Fruit fly (Drosophila melanogaster) whole organism, embryonic: ENCODE measurements around the gene CG15530.

ENCODE experiments used
- Ada2b ChIP-seq: fragments of 200-800 bp; sonication (Bioruptor generic); IDR thresholded peaks from 2 replicates; pipeline ENCODE4 v1.3.6; 2022; ENCODE audit warnings: missing biosample characterization, missing genetic modification characterization
- Aef1 ChIP-seq: fragments of 200-800 bp; sonication (Bioruptor generic); IDR thresholded peaks from 3 replicates; pipeline ENCODE4 v1.3.6; 2022; ENCODE audit warnings: missing biosample characterization, missing genetic modification characterization
- Blimp-1 ChIP-seq: fragments of 200-800 bp; sonication (Bioruptor generic); optimal IDR thresholded peaks from 3 replicates; lab custom pipeline; 2018; ENCODE audit warnings: missing biosample characterization, missing genetic modification characterization, mild to moderate bottlenecking, moderate library complexity, missing genetic modification reagents
- CG10462 ChIP-seq: fragments of 200-800 bp; sonication (Bioruptor generic); optimal IDR thresholded peaks from 2 replicates; lab custom pipeline; 2016; ENCODE audit warnings: missing biosample characterization, missing genetic modification characterization
- CG11695 ChIP-seq: fragments of 200-800 bp; sonication (Bioruptor generic); IDR thresholded peaks from 3 replicates; pipeline ENCODE4 v1.3.6; 2022; ENCODE audit warnings: missing biosample characterization, missing genetic modification characterization
- CG12391 ChIP-seq: fragments of 200-800 bp; sonication (Bioruptor generic); optimal IDR thresholded peaks from 3 replicates; lab custom pipeline; 2018; ENCODE audit warnings: missing biosample characterization, mild to moderate bottlenecking, missing genetic modification characterization, moderate library complexity
- CG13123 ChIP-seq: fragments of 200-800 bp; sonication (Bioruptor generic); optimal IDR thresholded peaks from 2 replicates; lab custom pipeline; 2016; ENCODE audit warnings: missing biosample characterization, missing genetic modification characterization
- CG13624 ChIP-seq: fragments of 200-800 bp; sonication (Bioruptor generic); optimal IDR thresholded peaks from 2 replicates; lab custom pipeline; 2016; ENCODE audit warnings: missing biosample characterization, missing genetic modification characterization
- CG15269 ChIP-seq: fragments of 200-800 bp; sonication (Bioruptor generic); optimal IDR thresholded peaks from 2 replicates; lab custom pipeline; 2018; ENCODE audit warnings: missing biosample characterization, mild to moderate bottlenecking, missing genetic modification characterization, moderate library complexity
- CG16815 ChIP-seq: fragments of 200-800 bp; sonication (Bioruptor generic); optimal IDR thresholded peaks from 3 replicates; lab custom pipeline; 2017; ENCODE audit warnings: missing biosample characterization, mild to moderate bottlenecking, missing genetic modification characterization
- CG17361 ChIP-seq: fragments of 200-800 bp; sonication (Bioruptor generic); IDR thresholded peaks from 3 replicates; pipeline ENCODE4 v1.3.6; 2022; ENCODE audit warnings: missing biosample characterization, missing genetic modification characterization
- CG17829 ChIP-seq: fragments of 200-800 bp; optimal IDR thresholded peaks from 2 replicates; lab custom pipeline; 2019; ENCODE audit warnings: missing biosample characterization, mild to moderate bottlenecking, missing genetic modification characterization, moderate library complexity
- CG18619 ChIP-seq: fragments of 200-800 bp; sonication (Bioruptor generic); optimal IDR thresholded peaks from 3 replicates; lab custom pipeline; 2017; ENCODE audit warnings: missing biosample characterization, mild to moderate bottlenecking, missing genetic modification characterization
- CG2120 ChIP-seq: fragments of 200-800 bp; sonication (Bioruptor generic); optimal IDR thresholded peaks from 3 replicates; lab custom pipeline; 2016; ENCODE audit warnings: missing biosample characterization, missing genetic modification characterization
- CG30431 ChIP-seq: fragments of 200-800 bp; sonication (Bioruptor generic); optimal IDR thresholded peaks from 2 replicates; lab custom pipeline; 2017; ENCODE audit warnings: missing biosample characterization, missing genetic modification characterization
- CG4404 ChIP-seq: fragments of 200-800 bp; sonication (Bioruptor generic); IDR thresholded peaks from 2 replicates; pipeline ENCODE4 v1.3.6; 2022; ENCODE audit warnings: missing biosample characterization, missing genetic modification characterization
- CG7556 ChIP-seq: fragments of 200-800 bp; sonication (Bioruptor generic); optimal IDR thresholded peaks from 2 replicates; lab custom pipeline; 2017; ENCODE audit warnings: missing biosample characterization, mild to moderate bottlenecking, missing genetic modification characterization
- CG8089 ChIP-seq: fragments of 200-800 bp; sonication (Bioruptor generic); optimal IDR thresholded peaks from 3 replicates; lab custom pipeline; 2016; ENCODE audit warnings: missing biosample characterization, missing genetic modification characterization
- CG9437 ChIP-seq: fragments of 200-800 bp; sonication (Bioruptor generic); optimal IDR thresholded peaks from 2 replicates; lab custom pipeline; 2018; ENCODE audit warnings: missing biosample characterization, mild to moderate bottlenecking, missing genetic modification characterization
- CG9932 ChIP-seq: fragments of 200-800 bp; sonication (Bioruptor generic); IDR thresholded peaks from 2 replicates; pipeline ENCODE4 v1.3.6; 2022; ENCODE audit warnings: missing biosample characterization, missing genetic modification characterization
- Chrac-16 ChIP-seq: fragments of 200-800 bp; sonication (Bioruptor generic); optimal IDR thresholded peaks from 3 replicates; lab custom pipeline; 2016; ENCODE audit warnings: missing biosample characterization, missing genetic modification characterization
- Fer2 ChIP-seq: fragments of 200-800 bp; sonication (Bioruptor generic); optimal IDR thresholded peaks from 2 replicates; lab custom pipeline; 2018; ENCODE audit warnings: missing biosample characterization, mild to moderate bottlenecking, missing genetic modification characterization, moderate library complexity
- Hmr ChIP-seq: fragments of 200-800 bp; sonication (Bioruptor generic); optimal IDR thresholded peaks from 3 replicates; lab custom pipeline; 2017; ENCODE audit warnings: mild to moderate bottlenecking, missing biosample characterization, missing genetic modification reagents, missing genetic modification characterization
- Med ChIP-seq: fragments of 200-800 bp; sonication (Bioruptor generic); peaks from one replicate; lab custom pipeline; 2016; ENCODE audit warnings: missing biosample characterization, missing genetic modification characterization, mild to moderate bottlenecking, inconsistent platforms, moderate library complexity
- Sox102F ChIP-seq: fragments of 200-800 bp; sonication (Bioruptor generic); optimal IDR thresholded peaks from 2 replicates; lab custom pipeline; 2018; ENCODE audit warnings: missing biosample characterization, mild to moderate bottlenecking, missing genetic modification characterization, moderate library complexity
- Tbp ChIP-seq: fragments of >200 bp; optimal IDR thresholded peaks from 2 replicates; lab custom pipeline; 2018; ENCODE audit warnings: missing biosample characterization, missing genetic modification characterization
- Usf ChIP-seq: fragments of 200-800 bp; sonication (Bioruptor generic); optimal IDR thresholded peaks from 2 replicates; lab custom pipeline; 2017; ENCODE audit warnings: missing genotype, missing biosample characterization, missing genetic modification characterization
- ash1 ChIP-seq: fragments of 200-800 bp; sonication (Bioruptor generic); optimal IDR thresholded peaks from 2 replicates; lab custom pipeline; 2018; ENCODE audit warnings: missing biosample characterization, mild to moderate bottlenecking, missing genetic modification characterization
- bsh ChIP-seq, 2 experiments: fragments of 200-800 bp; sonication (Bioruptor generic); optimal IDR thresholded peaks; 2 replicates each; lab custom pipeline; 2017 to 2018; ENCODE audit warnings: mild to moderate bottlenecking in 2 of 2, missing biosample characterization in 2 of 2, missing genetic modification characterization in 2 of 2, moderate library complexity in 1 of 2
- chn ChIP-seq: fragments of 200-800 bp; sonication (Bioruptor generic); optimal IDR thresholded peaks from 2 replicates; lab custom pipeline; 2016; ENCODE audit warnings: missing biosample characterization, missing genetic modification characterization
- dmrt99B ChIP-seq: fragments of 200-800 bp; sonication (Bioruptor generic); optimal IDR thresholded peaks from 2 replicates; lab custom pipeline; 2018; ENCODE audit warnings: missing biosample characterization, mild to moderate bottlenecking, missing genetic modification characterization, moderate library complexity
- en ChIP-seq: fragments of 200-800 bp; sonication (Bioruptor generic); optimal IDR thresholded peaks from 2 replicates; lab custom pipeline; 2016; ENCODE audit warnings: missing biosample characterization, missing genetic modification characterization
- fd64A ChIP-seq: fragments of 200-800 bp; sonication (Bioruptor generic); optimal IDR thresholded peaks from 3 replicates; lab custom pipeline; 2018; ENCODE audit warnings: missing biosample characterization, mild to moderate bottlenecking, missing genetic modification characterization
- ind ChIP-seq: fragments of 200-800 bp; sonication (Bioruptor generic); optimal IDR thresholded peaks from 3 replicates; lab custom pipeline; 2016; ENCODE audit warnings: missing biosample characterization, missing genetic modification characterization
- kay ChIP-seq: fragments of 200-800 bp; sonication (Bioruptor generic); optimal IDR thresholded peaks from 2 replicates; lab custom pipeline; 2016; ENCODE audit warnings: missing biosample characterization, missing genetic modification characterization
- lmd ChIP-seq: fragments of 200-800 bp; sonication (Bioruptor generic); IDR thresholded peaks from 2 replicates; pipeline ENCODE4 v1.3.6; 2022; ENCODE audit warnings: missing biosample characterization, missing genetic modification characterization
- mam ChIP-seq: fragments of 200-800 bp; sonication (Bioruptor generic); optimal IDR thresholded peaks from 3 replicates; lab custom pipeline; 2016; ENCODE audit warnings: missing biosample characterization, missing genetic modification characterization
- pho ChIP-seq: fragments of 200-800 bp; sonication (Bioruptor generic); optimal IDR thresholded peaks from 2 replicates; lab custom pipeline; 2016; ENCODE audit warnings: missing biosample characterization, missing genetic modification characterization
- pros ChIP-seq: fragments of 200-800 bp; sonication (Bioruptor generic); optimal IDR thresholded peaks from 3 replicates; lab custom pipeline; 2019; ENCODE audit warnings: missing biosample characterization, mild to moderate bottlenecking, missing genetic modification characterization, moderate library complexity
- sc ChIP-seq, 3 experiments: fragments of >200 bp in 2 of 3; fragments of 200-800 bp in 1 of 3; sonication (Bioruptor generic) in 1 of 3; optimal IDR thresholded peaks; 2 replicates in 2 of 3; 3 replicates in 1 of 3; lab custom pipeline; 2017; ENCODE audit warnings: mild to moderate bottlenecking in 1 of 3, missing biosample characterization in 1 of 3, missing genetic modification characterization in 1 of 3, missing genetic modification reagents in 1 of 3
- sens-2 ChIP-seq: fragments of 200-800 bp; sonication (Bioruptor generic); IDR thresholded peaks from 2 replicates; pipeline ENCODE4 v1.3.6; 2022; ENCODE audit warnings: missing biosample characterization, missing genetic modification characterization
- sob ChIP-seq: fragments of 200-800 bp; sonication (Bioruptor generic); IDR thresholded peaks from 2 replicates; pipeline ENCODE4 v1.3.6; 2022; ENCODE audit warnings: missing biosample characterization, missing genetic modification characterization
- sqz ChIP-seq: fragments of 200-800 bp; sonication (Bioruptor generic); optimal IDR thresholded peaks from 3 replicates; lab custom pipeline; 2018; ENCODE audit warnings: missing biosample characterization, mild to moderate bottlenecking, missing genetic modification characterization
- ssp ChIP-seq: fragments of 200-800 bp; sonication (Bioruptor generic); IDR thresholded peaks from 2 replicates; pipeline ENCODE4 v1.3.6; 2022; ENCODE audit warnings: missing biosample characterization, missing genetic modification characterization
- tll ChIP-seq, 2 experiments: fragments of 200-800 bp in 1 of 2; fragments of >200 bp in 1 of 2; sonication (Bioruptor generic) in 1 of 2; optimal IDR thresholded peaks; 2 replicates each; lab custom pipeline; 2017 to 2019; ENCODE audit warnings: missing biosample characterization in 2 of 2, missing genetic modification characterization in 2 of 2, mild to moderate bottlenecking in 1 of 2, moderate library complexity in 1 of 2
- trh ChIP-seq: fragments of 200-800 bp; sonication (Bioruptor generic); optimal IDR thresholded peaks from 2 replicates; lab custom pipeline; 2016; ENCODE audit warnings: missing biosample characterization, missing genetic modification characterization
- twi ChIP-seq: fragments of 200-800 bp; optimal IDR thresholded peaks from 2 replicates; lab custom pipeline; 2019; ENCODE audit warnings: missing biosample characterization, mild to moderate bottlenecking, missing genetic modification characterization, moderate library complexity
- tx ChIP-seq: fragments of 200-800 bp; sonication (Bioruptor generic); optimal IDR thresholded peaks from 2 replicates; lab custom pipeline; 2016; ENCODE audit warnings: missing biosample characterization, missing genetic modification characterization
- wdn ChIP-seq: fragments of 200-800 bp; sonication (Bioruptor generic); IDR thresholded peaks from 2 replicates; pipeline ENCODE4 v1.3.6; 2022; ENCODE audit warnings: missing biosample characterization, missing genetic modification characterization
- zen ChIP-seq: fragments of 200-800 bp; sonication (Bioruptor generic); optimal IDR thresholded peaks from 3 replicates; lab custom pipeline; 2018; ENCODE audit warnings: missing biosample characterization, mild to moderate bottlenecking, missing genetic modification characterization, moderate library complexity
- zfh2 ChIP-seq: fragments of 200-800 bp; sonication (Bioruptor generic); optimal IDR thresholded peaks from 2 replicates; lab custom pipeline; 2016; ENCODE audit warnings: missing biosample characterization, missing genetic modification characterization

CG15530 gene

DNA sequence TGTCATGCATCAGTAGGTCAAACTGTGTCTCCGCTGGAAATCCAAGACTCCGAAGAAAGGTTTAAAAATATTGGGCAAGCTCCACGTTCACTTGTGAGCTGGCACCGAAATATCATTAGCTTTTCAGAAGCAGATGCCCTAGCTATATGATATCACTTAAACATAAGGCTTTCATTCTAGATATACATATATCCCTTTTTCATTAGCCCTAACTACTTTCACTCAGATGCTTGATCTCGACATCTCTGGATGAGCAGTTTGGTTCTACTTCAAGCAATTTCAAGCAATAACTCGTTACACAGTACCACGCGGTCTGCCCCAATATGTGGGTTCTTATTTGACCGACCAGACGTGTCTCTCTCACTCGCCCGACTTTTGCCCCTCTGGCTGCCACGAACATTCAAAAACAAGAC is 13.8 kb downstream of the CG15530 start (continued):
- TF ChIP-seq sqz (GFP tag; lab: Kevin White, UChicago) = no peak
- TF ChIP-seq sens-2 (GFP tag; lab: Robert Waterston, UW) = no peak
- TF ChIP-seq Blimp-1 (GFP tag; lab: Kevin White, UChicago) = peak; percentile 33
- TF ChIP-seq zfh2 (GFP tag; lab: Kevin White, UChicago) = peak; percentile 32
- TF ChIP-seq ssp (GFP tag; lab: Robert Waterston, UW) = 0 out of 2 replicates have a peak, but pooled peaks have one; percentile 30
- TF ChIP-seq Chrac-16 (GFP tag; lab: Kevin White, UChicago) = peak; percentile 32
- peak; percentile 12 for TF ChIP-seq CG10462 (GFP tag; lab: Kevin White, UChicago)
- TF ChIP-seq CG16815 = peak; percentile 30
- peak; percentile 25 for TF ChIP-seq chn
- TF ChIP-seq CG13123 (GFP tag; lab: Kevin White, UChicago) = no peak
- TF ChIP-seq Fer2 = no peak
- TF ChIP-seq dmrt99B = peak; percentile 53
- TF ChIP-seq Sox102F (GFP tag; lab: Kevin White, UChicago) = peak; percentile 45
- peak; percentile 63 for TF ChIP-seq CG15269 (tag; lab: Kevin White, UChicago)
- TF ChIP-seq Med = peak; percentile 92
- TF ChIP-seq trh (GFP tag; lab: Kevin White, UChicago) = no peak
- peak; percentile 36 for TF ChIP-seq Hmr (GFP tag; lab: Kevin White, UChicago)
- TF ChIP-seq CG9932 (GFP tag; lab: Robert Waterston, UW) = 0 out of 2 replicates have a peak, but pooled peaks have one; percentile 1
- TF ChIP-seq CG9437 (GFP tag; lab: Kevin White, UChicago) = peak; percentile 57
- no peak for TF ChIP-seq sc (optimal IDR thresholded peaks at IDR 0.05; lab: Kevin White, UChicago)
- TF ChIP-seq sc (GFP tag; optimal IDR thresholded peaks at IDR 0.05; lab: Kevin White, UChicago) = peak; percentile 30
- TF ChIP-seq CG8089 (GFP tag; lab: Kevin White, UChicago) = peak; percentile 16
- peak; percentile 83 for TF ChIP-seq CG17361 (GFP tag; lab: Robert Waterston, UW)
- peak; percentile 39 for TF ChIP-seq mam (GFP tag; lab: Kevin White, UChicago)
- TF ChIP-seq Tbp = no peak
- peak; percentile 39 for TF ChIP-seq CG12391 (tag; lab: Kevin White, UChicago)
- peak in 1 of 2 experiments; percentile 27 for TF ChIP-seq bsh (GFP tag; optimal IDR thresholded peaks at IDR 0.05; lab: Kevin White, UChicago)
- TF ChIP-seq en = no peak
- TF ChIP-seq CG7556 (GFP tag; lab: Kevin White, UChicago) = peak; percentile 66
- TF ChIP-seq zen = no peak
- TF ChIP-seq CG18619 (GFP tag; lab: Kevin White, UChicago) = peak; percentile 60
- peak; percentile 48 for TF ChIP-seq CG2120
- no peak for TF ChIP-seq Ada2b (GFP tag; lab: Robert Waterston, UW)
- TF ChIP-seq Usf (GFP tag; lab: Kevin White, UChicago) = peak; percentile 7
- TF ChIP-seq twi (tag; lab: Kevin White, UChicago) = no peak
- peak; percentile 43 for TF ChIP-seq pho (GFP tag; lab: Kevin White, UChicago)
- TF ChIP-seq CG13624 = peak; percentile 44
- TF ChIP-seq fd64A (GFP tag; lab: Kevin White, UChicago) = no peak
- no peak for TF ChIP-seq ash1 (GFP tag; lab: Kevin White, UChicago)
- peak; percentile 23 for TF ChIP-seq ind (GFP tag; lab: Kevin White, UChicago)
- TF ChIP-seq CG4404 (GFP tag; lab: Robert Waterston, UW) = no peak
- TF ChIP-seq CG30431 = peak; percentile 23
- TF ChIP-seq wdn (GFP tag; lab: Robert Waterston, UW) = no peak
- no peak for TF ChIP-seq Aef1 (GFP tag; lab: Robert Waterston, UW)
- TF ChIP-seq lmd (GFP tag; lab: Robert Waterston, UW) = peak; percentile 68
- 0 out of 3 replicates have a peak, but pooled peaks have one; percentile 34 for TF ChIP-seq CG11695 (GFP tag; lab: Robert Waterston, UW)
- TF ChIP-seq tx = peak; percentile 35
- TF ChIP-seq tll (GFP tag; optimal IDR thresholded peaks at IDR 0.05; lab: Kevin White, UChicago) = no peak
- peak; percentile 32 for TF ChIP-seq CG17829 (tag; lab: Kevin White, UChicago)
- no peak for TF ChIP-seq sob (GFP tag; lab: Robert Waterston, UW)
- TF ChIP-seq pros = no peak
- peak; percentile 9 for TF ChIP-seq kay (GFP tag; lab: Kevin White, UChicago)
